Worm (Caenorhabditis elegans): ENCODE results near the gene K08E5.6.

Gene K08E5.6

DNA sequence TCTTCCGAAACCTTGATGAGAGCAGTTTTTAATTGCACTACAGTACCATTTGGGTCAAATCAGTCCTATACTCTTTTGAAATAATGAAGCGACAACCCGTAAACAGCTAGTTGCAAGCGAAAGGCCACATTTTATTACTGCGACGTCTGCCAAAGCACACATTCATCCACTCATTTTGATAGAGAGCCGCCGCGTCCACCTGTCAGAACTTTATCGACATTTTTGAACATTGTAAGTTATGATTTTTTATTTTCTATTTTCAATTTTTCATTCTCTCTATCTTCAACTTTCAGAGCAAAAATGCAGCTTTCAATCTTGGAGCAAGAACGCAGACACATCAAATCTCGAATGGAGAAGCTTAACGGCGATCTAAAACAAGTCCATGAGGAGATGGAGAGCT is at the start of gene K08E5.6:
Gene K08E5.6, plus strand, starts transcription at position 301 of the 400 bp plus-strand sequence.
- TF ChIP-seq pag-3 (tag; optimal IDR thresholded peaks at IDR 0.05; ENCODE audit: borderline replicate concordance, insufficient read depth) = no peak
- no peak for TF ChIP-seq pax-3 (tag; optimal IDR thresholded peaks at IDR 0.05)
- TF ChIP-seq fkh-10 (GFP tag; optimal IDR thresholded peaks at IDR 0.05) = no peak
- no peak for TF ChIP-seq tlp-1 (tag; optimal IDR thresholded peaks at IDR 0.05)
- TF ChIP-seq nhr-12 (tag; optimal IDR thresholded peaks at IDR 0.05) = no peak
- TF ChIP-seq unc-62 (GFP tag; optimal IDR thresholded peaks at IDR 0.05) = no peak
- TF ChIP-seq lin-39 (tag; optimal IDR thresholded peaks at IDR 0.05) = no peak
- no peak for TF ChIP-seq ces-1 (GFP tag; optimal IDR thresholded peaks at IDR 0.05)
- no peak for TF ChIP-seq ceh-82 (tag; optimal IDR thresholded peaks at IDR 0.05)
- no peak for TF ChIP-seq skn-1 (tag; optimal IDR thresholded peaks at IDR 0.05)
- TF ChIP-seq nhr-71 (tag; optimal IDR thresholded peaks at IDR 0.05) = no peak
- TF ChIP-seq lin-14 (GFP tag; optimal IDR thresholded peaks at IDR 0.05) = no peak
- no peak for TF ChIP-seq fkh-4 (tag; optimal IDR thresholded peaks at IDR 0.05; ENCODE audit: borderline replicate concordance)
- TF ChIP-seq F16B12.6 (tag; optimal IDR thresholded peaks at IDR 0.05) = no peak
- no peak for TF ChIP-seq ceh-90 (tag; optimal IDR thresholded peaks at IDR 0.05)
- TF ChIP-seq unc-130 (tag; optimal IDR thresholded peaks at IDR 0.05) = no peak
- TF ChIP-seq sptf-1 (tag; optimal IDR thresholded peaks at IDR 0.05) = no peak
- TF ChIP-seq swsn-7 (tag; optimal IDR thresholded peaks at IDR 0.05) = no peak
- no peak for TF ChIP-seq irx-1 (tag; optimal IDR thresholded peaks at IDR 0.05)

DNA sequence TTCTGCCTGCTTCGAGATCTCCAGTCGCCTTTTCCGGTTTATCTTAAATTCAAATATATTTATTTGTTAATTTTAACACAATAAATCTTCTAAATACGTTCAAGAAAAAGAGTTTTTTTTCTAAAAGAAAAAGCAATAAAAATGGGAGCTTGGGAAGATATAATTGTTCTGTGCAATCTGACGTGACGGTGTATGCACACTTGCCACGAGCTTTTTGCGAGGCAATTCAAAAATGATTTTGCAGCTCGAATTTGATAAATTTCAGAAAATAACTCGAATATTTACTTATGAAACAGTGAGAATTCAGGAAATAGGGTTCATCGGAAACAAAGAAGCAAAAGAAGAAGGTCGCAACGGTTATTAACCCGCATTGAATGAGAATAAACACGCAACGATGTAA is 47.7 kb upstream of the K08E5.6 start:
- TF ChIP-seq ztf-11 (tag; optimal IDR thresholded peaks at IDR 0.05) = no peak
- TF ChIP-seq nhr-85 (tag) = no peak
- TF ChIP-seq mep-1 (tag; optimal IDR thresholded peaks at IDR 0.05) = no peak
- no peak for TF ChIP-seq sptf-1 (tag; optimal IDR thresholded peaks at IDR 0.05)
- no peak for TF ChIP-seq ama-1 (optimal IDR thresholded peaks at IDR 0.05)
- peak; percentile 79 for TF ChIP-seq F16B12.6 (tag; optimal IDR thresholded peaks at IDR 0.05)
- TF ChIP-seq rnt-1 (tag; optimal IDR thresholded peaks at IDR 0.05) = peak; percentile 51
- no peak for TF ChIP-seq skn-1 (tag; optimal IDR thresholded peaks at IDR 0.05)
- TF ChIP-seq dsc-1 (tag; optimal IDR thresholded peaks at IDR 0.05) = peak; percentile 22
- TF ChIP-seq mdl-1 (tag; optimal IDR thresholded peaks at IDR 0.05) = peak in 1 of 2 experiments; percentile 30
- TF ChIP-seq C16A3.4 (tag; optimal IDR thresholded peaks at IDR 0.05) = no peak
- no peak for TF ChIP-seq unc-98 (GFP tag; IDR thresholded peaks at IDR 0.05)
- no peak for TF ChIP-seq unc-30 (tag; optimal IDR thresholded peaks at IDR 0.05)
- no peak for TF ChIP-seq nhr-84 (tag; optimal IDR thresholded peaks at IDR 0.05)
- peak; percentile 84 to 92 (median 88) for TF ChIP-seq dpl-1 (GFP tag; optimal IDR thresholded peaks at IDR 0.05)
- no peak for TF ChIP-seq ceh-90 (tag; optimal IDR thresholded peaks at IDR 0.05)
- no peak for TF ChIP-seq elt-3 (tag; optimal IDR thresholded peaks at IDR 0.05)
- no peak for TF ChIP-seq pqm-1 (tag; optimal IDR thresholded peaks at IDR 0.05)
- no peak for TF ChIP-seq nhr-237 (tag; optimal IDR thresholded peaks at IDR 0.05)
- TF ChIP-seq unc-130 (tag; optimal IDR thresholded peaks at IDR 0.05) = no peak
- TF ChIP-seq fkh-4 (tag; optimal IDR thresholded peaks at IDR 0.05; ENCODE audit: borderline replicate concordance) = no peak
- peak in 1 of 2 experiments; percentile 55 for TF ChIP-seq lsy-2 (tag; optimal IDR thresholded peaks at IDR 0.05)
- TF ChIP-seq nhr-47 (tag; optimal IDR thresholded peaks at IDR 0.05) = peak; percentile 13
- TF ChIP-seq egl-13 (tag; optimal IDR thresholded peaks at IDR 0.05) = no peak
- no peak for TF ChIP-seq aha-1 (tag; optimal IDR thresholded peaks at IDR 0.05)
- TF ChIP-seq lin-39 (tag; optimal IDR thresholded peaks at IDR 0.05) = no peak
- TF ChIP-seq C04F5.9 (tag; optimal IDR thresholded peaks at IDR 0.05) = no peak
- TF ChIP-seq snu-23 (GFP tag; optimal IDR thresholded peaks at IDR 0.05) = peak; percentile 21
- TF ChIP-seq efl-1 (optimal IDR thresholded peaks at IDR 0.05) = peak; percentile 45 to 93
- TF ChIP-seq efl-1 (GFP tag; optimal IDR thresholded peaks at IDR 0.05 in 1 of 2) = peak; percentile 90 to 99
- TF ChIP-seq pag-3 (tag; optimal IDR thresholded peaks at IDR 0.05; ENCODE audit: borderline replicate concordance, insufficient read depth) = no peak
- no peak for TF ChIP-seq snpc-4 (tag; optimal IDR thresholded peaks at IDR 0.05)
- TF ChIP-seq nhr-71 (tag; optimal IDR thresholded peaks at IDR 0.05) = peak; percentile 21
- peak; percentile 1 for TF ChIP-seq tbx-2 (tag; optimal IDR thresholded peaks at IDR 0.05)
- no peak for TF ChIP-seq isw-1 (GFP tag; IDR thresholded peaks at IDR 0.05)
- peak; percentile 0 for TF ChIP-seq lin-15B (tag; optimal IDR thresholded peaks at IDR 0.05)
- peak; percentile 88 to 94 for TF ChIP-seq lin-35 (GFP tag; optimal IDR thresholded peaks at IDR 0.05)

Measured in whole organism, L1 larva.